Worm (Caenorhabditis elegans): ENCODE data around the gene gly-1.

The gly-1 gene

DNA sequence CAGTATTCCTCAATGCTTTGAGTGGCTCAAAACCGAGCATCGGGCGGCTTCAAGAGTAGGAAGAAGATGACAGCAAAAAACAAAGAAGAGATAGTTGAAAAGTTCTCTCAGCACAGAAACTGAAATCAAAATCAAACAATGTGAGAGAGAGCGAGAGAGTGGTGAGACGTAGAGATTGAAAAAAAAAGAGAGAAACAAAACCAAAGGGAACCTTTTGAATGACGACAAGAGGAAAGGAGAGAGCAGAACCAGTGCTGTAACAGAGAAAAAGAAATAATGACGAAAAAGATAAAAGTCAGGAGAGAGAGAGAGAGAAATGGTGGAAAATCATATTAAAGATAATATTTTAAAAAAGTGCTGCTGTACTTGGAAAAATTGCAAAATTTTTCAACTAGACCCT, 34.8 kb downstream of the gly-1 start:
- TF ChIP-seq sma-9 (GFP tag; optimal IDR thresholded peaks at IDR 0.05) (peak; percentile 29), sma-9 (tag; optimal IDR thresholded peaks at IDR 0.05) (no peak), F13H6.1 (tag; optimal IDR thresholded peaks at IDR 0.05) (peak; percentile 59), unc-55 (GFP tag; optimal IDR thresholded peaks at IDR 0.05) (peak; percentile 30), C34F6.9 (tag; optimal IDR thresholded peaks at IDR 0.05) (peak; percentile 42), gmeb-1 (tag; optimal IDR thresholded peaks at IDR 0.05) (peak; percentile 30), fos-1 (tag; optimal IDR thresholded peaks at IDR 0.05) (peak; percentile 54), nhr-129 (tag; optimal IDR thresholded peaks at IDR 0.05) (peak; percentile 42), lsy-2 (tag; optimal IDR thresholded peaks at IDR 0.05) (peak in 1 of 2 experiments; percentile 73), ama-1 (optimal IDR thresholded peaks at IDR 0.05) (no peak), crh-2 (tag; optimal IDR thresholded peaks at IDR 0.05) (peak; percentile 69), dmd-4 (tag; optimal IDR thresholded peaks at IDR 0.05) (no peak), nhr-237 (tag; optimal IDR thresholded peaks at IDR 0.05) (no peak), sma-3 (GFP tag; optimal IDR thresholded peaks at IDR 0.05) (no peak)

DNA sequence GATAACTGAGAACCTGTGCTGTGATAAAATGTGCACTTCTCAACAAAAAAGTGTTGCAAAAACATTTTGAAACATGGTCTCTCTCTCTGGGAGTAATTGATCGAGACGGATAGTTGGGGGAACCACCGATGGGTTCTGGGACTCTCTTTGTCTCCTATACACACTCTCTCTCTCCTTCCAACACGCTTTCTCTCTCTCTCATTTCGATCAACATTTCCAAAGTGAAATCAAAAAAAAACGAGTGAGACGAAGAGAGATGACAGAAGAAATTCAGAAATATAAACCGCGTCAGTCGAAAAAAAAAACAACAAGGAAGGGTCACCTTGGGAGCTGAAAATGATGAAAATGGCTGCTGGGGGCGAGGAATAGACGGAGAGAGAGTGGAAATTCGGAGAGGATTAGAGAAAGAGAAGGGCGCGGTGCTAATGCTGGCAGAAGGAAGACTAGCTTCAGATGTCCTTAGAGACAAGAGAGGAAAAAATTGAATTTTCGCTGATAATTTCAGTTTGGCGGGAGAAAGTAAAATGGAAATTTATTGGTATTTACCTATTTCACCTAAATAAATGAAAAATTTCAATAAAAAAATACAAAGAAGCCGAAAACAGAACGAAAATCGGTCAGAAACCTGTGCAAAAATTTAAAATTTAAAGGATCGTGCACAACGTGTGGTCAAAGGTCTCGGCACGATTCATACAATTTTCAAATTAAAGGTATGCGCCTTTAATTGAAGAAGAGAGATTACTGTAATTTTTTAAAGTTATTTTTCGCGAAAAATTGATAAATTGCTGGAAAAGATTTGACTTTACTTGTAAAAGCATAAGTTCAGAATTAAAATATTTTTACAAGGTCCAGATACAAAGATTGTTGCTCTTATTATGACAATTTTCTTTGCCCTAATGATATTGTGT, 39.0 kb downstream of the gly-1 start:
- TF ChIP-seq elt-3 (tag; optimal IDR thresholded peaks at IDR 0.05) (no peak), R02D3.7 (tag; optimal IDR thresholded peaks at IDR 0.05) (no peak), nhr-129 (tag; optimal IDR thresholded peaks at IDR 0.05) (peak; percentile 67), crh-2 (tag; optimal IDR thresholded peaks at IDR 0.05) (no peak), peb-1 (tag; optimal IDR thresholded peaks at IDR 0.05) (no peak), blmp-1 (tag; optimal IDR thresholded peaks at IDR 0.05; ENCODE audit: insufficient read depth) (peak; percentile 76), nhr-12 (tag; optimal IDR thresholded peaks at IDR 0.05) (no peak), unc-55 (GFP tag; optimal IDR thresholded peaks at IDR 0.05) (peak; percentile 4), ZK546.5 (tag; optimal IDR thresholded peaks at IDR 0.05) (no peak), C34F6.9 (tag; optimal IDR thresholded peaks at IDR 0.05) (peak; percentile 6), nhr-21 (tag; optimal IDR thresholded peaks at IDR 0.05) (no peak), lin-11 (tag; optimal IDR thresholded peaks at IDR 0.05) (no peak), nhr-25 (tag; optimal IDR thresholded peaks at IDR 0.05) (peak; percentile 12)

DNA sequence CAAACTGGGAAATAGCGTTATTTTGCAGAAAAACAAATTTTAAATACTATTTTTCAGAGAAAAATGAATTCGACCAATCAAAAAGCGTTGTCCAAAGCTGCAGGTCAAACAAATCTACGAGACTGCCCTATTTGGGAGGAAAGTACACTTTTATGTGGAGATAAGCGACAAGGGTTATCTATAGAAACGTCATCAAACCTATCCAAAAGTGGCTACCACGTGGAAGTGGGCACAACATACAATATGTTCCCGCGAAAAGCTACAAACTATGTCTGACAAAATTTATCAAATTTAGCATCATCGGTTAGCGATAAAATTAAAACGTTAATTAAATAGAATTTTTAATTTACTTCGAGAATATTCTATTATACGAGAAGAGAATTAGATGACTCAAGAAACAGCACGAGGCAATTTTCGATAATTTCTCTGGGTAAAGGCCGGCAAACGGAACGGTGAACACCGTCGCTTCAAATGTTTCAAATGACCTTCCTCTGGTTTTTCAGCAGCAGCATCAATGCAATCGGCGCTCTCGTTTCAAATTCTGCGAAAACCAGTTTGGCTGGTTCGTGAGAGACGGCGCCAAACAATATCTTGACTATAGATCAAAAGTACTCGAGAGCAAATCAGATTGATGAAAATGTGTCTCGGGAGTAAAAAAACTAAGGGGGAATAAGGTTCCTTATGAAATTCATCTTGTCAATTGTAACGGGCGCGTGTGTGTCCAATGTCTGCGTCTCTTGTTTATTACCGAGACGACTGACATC, 40.1 kb downstream of the gly-1 start:
- TF ChIP-seq nhr-11 (tag; optimal IDR thresholded peaks at IDR 0.05) (no peak), ztf-1 (GFP tag; conservative IDR thresholded peaks at IDR 0.05) (no peak), lsy-2 (tag; optimal IDR thresholded peaks at IDR 0.05) (peak in 1 of 2 experiments; percentile 2), fos-1 (tag; optimal IDR thresholded peaks at IDR 0.05) (peak; percentile 28), F13H6.1 (tag; optimal IDR thresholded peaks at IDR 0.05) (no peak), nhr-10 (tag; optimal IDR thresholded peaks at IDR 0.05) (no peak), sem-4 (tag; optimal IDR thresholded peaks at IDR 0.05) (peak; percentile 2), Y55F3AM.14 (GFP tag; optimal IDR thresholded peaks at IDR 0.05) (no peak), snpc-4 (tag; optimal IDR thresholded peaks at IDR 0.05) (no peak), lin-13 (GFP tag; optimal IDR thresholded peaks at IDR 0.05) (no peak), ZK546.5 (tag; optimal IDR thresholded peaks at IDR 0.05) (no peak), nhr-237 (tag; optimal IDR thresholded peaks at IDR 0.05) (no peak), sma-3 (GFP tag; optimal IDR thresholded peaks at IDR 0.05) (peak; percentile 40), nhr-129 (tag; optimal IDR thresholded peaks at IDR 0.05) (no peak), sma-9 (GFP tag; optimal IDR thresholded peaks at IDR 0.05) (peak; percentile 87), sma-9 (tag; optimal IDR thresholded peaks at IDR 0.05) (no peak), ceh-82 (tag; optimal IDR thresholded peaks at IDR 0.05) (no peak), ceh-16 (tag; optimal IDR thresholded peaks at IDR 0.05) (no peak), mbf-1 (tag; optimal IDR thresholded peaks at IDR 0.05) (no peak), nhr-77 (tag; optimal IDR thresholded peaks at IDR 0.05) (no peak), zag-1 (tag; optimal IDR thresholded peaks at IDR 0.05) (no peak), nhr-21 (tag; optimal IDR thresholded peaks at IDR 0.05) (peak; percentile 28), egl-27 (tag; optimal IDR thresholded peaks at IDR 0.05) (no peak), alr-1 (tag; optimal IDR thresholded peaks at IDR 0.05) (no peak), ztf-11 (tag; optimal IDR thresholded peaks at IDR 0.05) (no peak), aly-2 (tag; optimal IDR thresholded peaks at IDR 0.05) (no peak), C34F6.9 (tag; optimal IDR thresholded peaks at IDR 0.05) (no peak), lin-11 (tag; optimal IDR thresholded peaks at IDR 0.05) (no peak), elt-3 (tag; optimal IDR thresholded peaks at IDR 0.05) (no peak), mab-5 (tag; optimal IDR thresholded peaks at IDR 0.05) (no peak), lin-39 (tag; optimal IDR thresholded peaks at IDR 0.05) (no peak), unc-39 (tag; optimal IDR thresholded peaks at IDR 0.05) (no peak), elt-1 (tag; optimal IDR thresholded peaks at IDR 0.05) (no peak), nhr-25 (tag; optimal IDR thresholded peaks at IDR 0.05) (peak; percentile 52), skn-1 (tag; optimal IDR thresholded peaks at IDR 0.05) (no peak), nhr-12 (tag; optimal IDR thresholded peaks at IDR 0.05) (no peak), dmd-4 (tag; optimal IDR thresholded peaks at IDR 0.05) (no peak), blmp-1 (tag; optimal IDR thresholded peaks at IDR 0.05; ENCODE audit: insufficient read depth) (no peak), mdl-1 (tag; optimal IDR thresholded peaks at IDR 0.05) (no peak)

All from whole organism, L2 larva.